Worm (Caenorhabditis elegans) whole organism, L2 larva: ENCODE measurements around the gene mnp-1.
A peak's percentile ranks its signal among the peaks of the same experiment; 100 is the strongest.

Experiments
- nhr-12 ChIP-seq: fragments of 150-350 bp; optimal IDR thresholded peaks from 2 replicates; lab custom pipeline; 2014; ENCODE audit warnings: missing biosample characterization, missing genetic modification characterization
- nhr-129 ChIP-seq: fragments of 150-350 bp; optimal IDR thresholded peaks from 2 replicates; lab custom pipeline; 2014; ENCODE audit warnings: missing biosample characterization, missing genetic modification characterization

DNA sequence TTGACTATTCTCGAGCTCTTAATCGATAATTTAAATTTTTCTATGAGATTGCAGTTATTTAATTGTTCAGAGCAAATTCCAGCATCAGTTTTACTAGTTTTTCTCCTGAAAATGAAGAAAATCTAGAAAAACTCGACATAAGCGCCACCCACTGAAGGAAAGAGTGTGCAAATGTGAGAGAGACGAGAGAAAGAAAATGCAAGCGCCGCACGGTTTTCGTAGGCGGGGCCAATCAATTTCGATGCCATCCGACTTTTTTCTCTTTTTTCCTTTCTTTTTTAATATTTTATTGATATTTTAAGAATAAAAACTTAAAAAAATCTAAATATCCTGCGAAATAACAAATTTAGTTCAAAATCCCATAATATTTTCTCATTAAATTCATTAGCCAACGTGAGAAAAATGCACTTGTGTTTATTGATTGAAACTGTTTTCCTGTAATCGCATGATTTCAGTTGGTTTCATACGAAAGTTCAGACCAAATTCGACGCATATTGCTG is 23.8 kb upstream of the mnp-1 start, which contains the start of gene cdk-12:
- peak; percentile 3 for TF ChIP-seq nhr-129
- no peak for TF ChIP-seq nhr-12 (tag; lab: Kevin White, UChicago)
